Worm (Caenorhabditis elegans): ENCODE measurements around the gene clec-189.
"Not testable (repeated sequence)": the region's sequence is repeated elsewhere in the genome, so short reads cannot be mapped to it uniquely, and the experiment has no call there.

Gene clec-189

ce11 chrIV:15131697-15132096 is 11.1 kb downstream of the clec-189 start, which contains the start of gene col-135:
Gene col-135 (minus strand): TSS chrIV:15131797.
- TF ChIP-seq nhr-67 (tag; optimal IDR thresholded peaks at IDR 0.05), result no peak
- TF ChIP-seq nfya-1 (tag; optimal IDR thresholded peaks at IDR 0.05; ENCODE audit: insufficient read depth), result no peak
- no peak for TF ChIP-seq ceh-82 (tag; optimal IDR thresholded peaks at IDR 0.05)
- no peak for TF ChIP-seq ceh-28 (tag; optimal IDR thresholded peaks at IDR 0.05)

- not testable (repeated sequence) for TF ChIP-seq sea-2 (GFP tag; optimal IDR thresholded peaks at IDR 0.05); unc-62 (GFP tag; optimal IDR thresholded peaks at IDR 0.05); elt-3 (tag; optimal IDR thresholded peaks at IDR 0.05)
Observed at ce11 chrIV:15133899-15134298, 13.3 kb downstream of the clec-189 start, which contains the start of gene M199.8. Gene M199.8 (minus strand): TSS chrIV:15133999.

- TF ChIP-seq daf-12 (tag; optimal IDR thresholded peaks at IDR 0.05) (no peak), nfya-1 (tag; optimal IDR thresholded peaks at IDR 0.05; ENCODE audit: insufficient read depth) (no peak), nhr-77 (tag; optimal IDR thresholded peaks at IDR 0.05) (no peak), ztf-11 (tag; optimal IDR thresholded peaks at IDR 0.05) (no peak), nhr-43 (tag; optimal IDR thresholded peaks at IDR 0.05; ENCODE audit: poor library complexity, severe bottlenecking) (no peak), jun-1 (tag; optimal IDR thresholded peaks at IDR 0.05) (no peak), elt-2 (tag; optimal IDR thresholded peaks at IDR 0.05) (no peak), ceh-9 (tag; optimal IDR thresholded peaks at IDR 0.05) (no peak), tbx-2 (tag; optimal IDR thresholded peaks at IDR 0.05) (no peak), ama-1 (optimal IDR thresholded peaks at IDR 0.05) (no peak), ceh-28 (tag; optimal IDR thresholded peaks at IDR 0.05) (no peak), elt-3 (tag; optimal IDR thresholded peaks at IDR 0.05) (no peak), fkh-10 (GFP tag; optimal IDR thresholded peaks at IDR 0.05) (no peak), elt-1 (tag; optimal IDR thresholded peaks at IDR 0.05) (no peak), nhr-11 (tag; optimal IDR thresholded peaks at IDR 0.05) (no peak), nhr-67 (tag; optimal IDR thresholded peaks at IDR 0.05) (no peak), pha-4 (tag; optimal IDR thresholded peaks at IDR 0.05) (no peak), fos-1 (tag; optimal IDR thresholded peaks at IDR 0.05) (no peak)
Observed at ce11 chrIV:15140832-15141231, 20.2 kb downstream of the clec-189 start, which contains the start of gene srg-51. Gene srg-51 (minus strand): TSS chrIV:15140932.

ce11 chrIV:15147104-15147503 is 26.5 kb downstream of the clec-189 start, which contains the start of gene str-78:
Gene str-78 (minus strand): TSS chrIV:15147204.
- TF ChIP-seq fos-1 (tag; optimal IDR thresholded peaks at IDR 0.05) (no peak), nfya-1 (tag; optimal IDR thresholded peaks at IDR 0.05; ENCODE audit: insufficient read depth) (no peak), ztf-11 (tag; optimal IDR thresholded peaks at IDR 0.05) (no peak), snpc-4 (tag; optimal IDR thresholded peaks at IDR 0.05) (no peak), elt-2 (tag; optimal IDR thresholded peaks at IDR 0.05) (no peak), eor-1 (tag; optimal IDR thresholded peaks at IDR 0.05) (no peak)

ce11 chrIV:15165602-15166001 is 45.0 kb downstream of the clec-189 start:
- no peak for TF ChIP-seq ZK546.5 (tag; optimal IDR thresholded peaks at IDR 0.05)
- no peak for TF ChIP-seq fkh-2 (tag; optimal IDR thresholded peaks at IDR 0.05)
- no peak for TF ChIP-seq mml-1 (tag; optimal IDR thresholded peaks at IDR 0.05)
- no peak for TF ChIP-seq nhr-77 (tag; optimal IDR thresholded peaks at IDR 0.05)

ce11 chrIV:15168442-15168841 is 47.8 kb downstream of the clec-189 start:
- TF ChIP-seq tbx-2 (tag; optimal IDR thresholded peaks at IDR 0.05) (no peak), fkh-10 (GFP tag; optimal IDR thresholded peaks at IDR 0.05) (no peak), egl-5 (tag; optimal IDR thresholded peaks at IDR 0.05) (no peak), ama-1 (optimal IDR thresholded peaks at IDR 0.05) (no peak), nhr-25 (tag; optimal IDR thresholded peaks at IDR 0.05) (no peak), nhr-43 (tag; optimal IDR thresholded peaks at IDR 0.05; ENCODE audit: poor library complexity, severe bottlenecking) (no peak), nhr-28 (tag; optimal IDR thresholded peaks at IDR 0.05) (no peak), nhr-67 (tag; optimal IDR thresholded peaks at IDR 0.05) (no peak), elt-3 (tag; optimal IDR thresholded peaks at IDR 0.05) (no peak), nhr-11 (tag; optimal IDR thresholded peaks at IDR 0.05) (no peak), egl-27 (tag; optimal IDR thresholded peaks at IDR 0.05) (no peak), fkh-2 (tag; optimal IDR thresholded peaks at IDR 0.05) (no peak), hmg-11 (tag; optimal IDR thresholded peaks at IDR 0.05) (no peak), ztf-11 (tag; optimal IDR thresholded peaks at IDR 0.05) (no peak), elt-2 (tag; optimal IDR thresholded peaks at IDR 0.05) (no peak), skn-1 (tag; optimal IDR thresholded peaks at IDR 0.05) (no peak), pqm-1 (tag; optimal IDR thresholded peaks at IDR 0.05) (no peak), unc-62 (GFP tag; optimal IDR thresholded peaks at IDR 0.05) (no peak), snpc-4 (tag; optimal IDR thresholded peaks at IDR 0.05) (no peak), ceh-28 (tag; optimal IDR thresholded peaks at IDR 0.05) (no peak)
